Worm (Caenorhabditis elegans) whole organism, midembryonic: ENCODE measurements around the gene fbxb-1.

Experiments
- cog-1 ChIP-seq: sonication (generic microtip); optimal IDR thresholded peaks from 2 replicates; lab custom pipeline; 2016; ENCODE audit warnings: missing genetic modification characterization, missing compliant biosample characterization
- flt-1 ChIP-seq: fragments of 200-800 bp; sonication (Bioruptor generic); IDR thresholded peaks from 2 replicates; pipeline ENCODE4 v1.3.6; 2022; ENCODE audit warnings: missing genetic modification characterization, missing compliant biosample characterization
- med-1 ChIP-seq: sonication (generic microtip); optimal IDR thresholded peaks from 2 replicates; lab custom pipeline; 2017; ENCODE audit warnings: missing genetic modification characterization, mild to moderate bottlenecking, missing compliant biosample characterization, antibody characterized with exemption, missing genetic modification reagents; ENCODE audit not compliant: insufficient read depth
- tab-1 ChIP-seq: fragments of 200-800 bp; sonication (Bioruptor generic); IDR thresholded peaks from 2 replicates; pipeline ENCODE4 v1.3.6; 2022; ENCODE audit warnings: missing genetic modification characterization, missing compliant biosample characterization
- ztf-29 ChIP-seq: fragments of 200-800 bp; sonication (Bioruptor generic); IDR thresholded peaks from 2 replicates; pipeline ENCODE4 v1.3.6; 2022; ENCODE audit warnings: missing genetic modification reagents, missing genetic modification characterization, missing compliant biosample characterization

ce11 chrV:19211795-19212194, 28.4 kb upstream of the fbxb-1 start, which contains the start of gene nhr-79:
- TF ChIP-seq cog-1 = no peak
- no peak for TF ChIP-seq med-1 (GFP tag; lab: Kevin White, UChicago)
- TF ChIP-seq tab-1 (GFP tag; lab: Robert Waterston, UW) = no peak
- no peak for TF ChIP-seq ztf-29 (GFP tag; lab: Robert Waterston, UW)
- no peak for TF ChIP-seq flt-1 (GFP tag; lab: Robert Waterston, UW)
